Worm (Caenorhabditis elegans): ENCODE data around the gene lido-7.

Gene lido-7

DNA sequence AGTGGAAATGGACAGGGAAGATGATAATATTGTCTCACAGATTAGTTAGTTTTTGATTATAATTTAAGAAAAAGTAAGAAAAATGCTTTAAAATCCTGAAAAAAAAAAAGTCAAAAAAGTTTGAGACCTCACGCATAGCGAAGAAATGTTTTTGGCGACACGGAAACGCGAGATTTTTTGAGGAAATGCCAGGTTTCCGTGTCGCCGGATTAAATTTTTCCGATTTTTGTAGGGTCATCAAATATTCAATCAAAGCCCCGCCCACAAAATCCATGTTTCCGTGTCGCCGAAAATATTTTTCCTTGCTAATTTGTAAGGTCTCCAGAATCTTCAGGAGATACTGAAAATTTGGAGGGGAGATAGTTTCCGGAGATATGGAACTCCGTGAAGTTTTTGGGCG lies 4.2 kb downstream of the lido-7 start:
- peak; percentile 40 for TF ChIP-seq rnt-1 (tag; optimal IDR thresholded peaks at IDR 0.05)
- no peak for TF ChIP-seq nhr-76 (tag; optimal IDR thresholded peaks at IDR 0.05)
- TF ChIP-seq sox-4 (tag; optimal IDR thresholded peaks at IDR 0.05), result no peak
- no peak for TF ChIP-seq efl-1 (optimal IDR thresholded peaks at IDR 0.05)
- peak in 1 of 2 experiments; percentile 72 for TF ChIP-seq efl-1 (GFP tag; optimal IDR thresholded peaks at IDR 0.05 in 1 of 2)
- peak; percentile 44 for TF ChIP-seq nhr-85 (tag)
- TF ChIP-seq egl-13 (tag; optimal IDR thresholded peaks at IDR 0.05), result peak; percentile 33
- TF ChIP-seq fkh-4 (tag; optimal IDR thresholded peaks at IDR 0.05; ENCODE audit: borderline replicate concordance), result peak; percentile 21
- peak; percentile 27 for TF ChIP-seq isw-1 (GFP tag; IDR thresholded peaks at IDR 0.05)
- no peak for TF ChIP-seq hlh-17 (GFP tag; optimal IDR thresholded peaks at IDR 0.05; ENCODE audit: borderline replicate concordance)
- peak; percentile 8 for TF ChIP-seq nhr-47 (tag; optimal IDR thresholded peaks at IDR 0.05)
- TF ChIP-seq unc-98 (GFP tag; IDR thresholded peaks at IDR 0.05), result peak; percentile 62
- TF ChIP-seq ceh-8 (GFP tag; optimal IDR thresholded peaks at IDR 0.05), result no peak
- TF ChIP-seq lir-3 (tag; optimal IDR thresholded peaks at IDR 0.05; ENCODE audit: poor library complexity), result peak; percentile 56

DNA sequence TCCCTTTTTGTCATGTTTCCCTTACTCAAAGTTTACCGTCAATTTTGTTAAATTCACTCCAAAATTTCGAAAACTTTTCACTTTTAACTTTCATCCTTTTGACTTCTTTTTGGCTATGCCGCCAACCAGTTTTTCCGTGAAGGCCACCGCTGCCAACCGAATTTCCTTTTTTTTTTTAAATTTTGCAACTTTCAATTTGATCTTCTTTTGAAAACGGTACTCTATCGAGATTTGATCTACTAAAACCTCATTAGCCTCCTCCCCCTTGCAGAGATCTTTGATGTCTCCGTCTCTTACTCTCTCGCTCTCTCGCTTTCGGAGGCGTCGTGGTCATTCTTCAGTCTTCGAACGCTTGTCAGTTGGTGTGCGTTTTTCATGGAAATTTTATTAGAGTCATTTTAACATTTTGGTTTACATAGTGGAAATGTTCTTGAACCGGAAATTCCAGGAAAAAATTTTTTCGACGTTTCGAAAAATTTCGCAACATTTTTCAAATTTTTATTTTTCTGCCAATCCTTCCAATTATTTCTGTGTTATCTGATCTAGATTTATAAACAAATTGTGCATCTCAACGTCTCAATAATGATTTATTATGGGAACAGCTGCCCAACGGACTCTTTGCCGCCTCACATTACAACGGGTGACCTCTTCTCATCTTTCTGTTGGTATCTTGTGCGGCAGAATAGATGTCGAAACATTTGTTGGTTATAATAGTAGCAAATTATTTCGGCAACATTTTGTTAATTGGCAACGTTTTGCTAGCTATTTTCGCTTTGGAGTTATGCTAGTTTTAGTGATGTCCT lies 6.7 kb downstream of the lido-7 start:
- TF ChIP-seq nhr-85 (tag) (peak; percentile 95), ceh-90 (tag; optimal IDR thresholded peaks at IDR 0.05) (no peak), pqm-1 (tag; optimal IDR thresholded peaks at IDR 0.05) (no peak), sup-37 (GFP tag; optimal IDR thresholded peaks at IDR 0.05) (no peak), egl-27 (tag; optimal IDR thresholded peaks at IDR 0.05) (no peak), unc-98 (GFP tag; IDR thresholded peaks at IDR 0.05) (no peak), tbx-2 (tag; optimal IDR thresholded peaks at IDR 0.05) (no peak), ets-5 (GFP tag; IDR thresholded peaks at IDR 0.05) (no peak), ceh-82 (tag; optimal IDR thresholded peaks at IDR 0.05) (no peak), nhr-71 (tag; optimal IDR thresholded peaks at IDR 0.05) (peak; percentile 65), xbp-1 (tag; optimal IDR thresholded peaks at IDR 0.05) (no peak), dsc-1 (tag; optimal IDR thresholded peaks at IDR 0.05) (no peak), jun-1 (tag; optimal IDR thresholded peaks at IDR 0.05) (no peak), lin-39 (tag; optimal IDR thresholded peaks at IDR 0.05) (peak; percentile 61), vab-15 (tag; optimal IDR thresholded peaks at IDR 0.05) (no peak), lsy-2 (tag; optimal IDR thresholded peaks at IDR 0.05) (peak in 1 of 2 experiments; percentile 17), tlp-1 (tag; optimal IDR thresholded peaks at IDR 0.05) (no peak), nhr-84 (tag; optimal IDR thresholded peaks at IDR 0.05) (no peak), nhr-28 (tag; optimal IDR thresholded peaks at IDR 0.05) (no peak), nhr-76 (tag; optimal IDR thresholded peaks at IDR 0.05) (no peak), C34B4.2 (tag; optimal IDR thresholded peaks at IDR 0.05) (no peak), lin-14 (GFP tag; optimal IDR thresholded peaks at IDR 0.05) (peak; percentile 66), irx-1 (tag; optimal IDR thresholded peaks at IDR 0.05) (no peak), hlh-17 (GFP tag; optimal IDR thresholded peaks at IDR 0.05; ENCODE audit: borderline replicate concordance) (no peak), mab-9 (GFP tag; IDR thresholded peaks at IDR 0.05) (no peak), fkh-8 (tag; optimal IDR thresholded peaks at IDR 0.05) (no peak), ztf-4 (tag; optimal IDR thresholded peaks at IDR 0.05) (no peak), egl-13 (tag; optimal IDR thresholded peaks at IDR 0.05) (no peak), hlh-4 (tag; optimal IDR thresholded peaks at IDR 0.05) (no peak), hpl-2 (GFP tag; optimal IDR thresholded peaks at IDR 0.05) (no peak), C04F5.9 (tag; optimal IDR thresholded peaks at IDR 0.05) (peak; percentile 17), rnt-1 (tag; optimal IDR thresholded peaks at IDR 0.05) (peak; percentile 81), F16B12.6 (tag; optimal IDR thresholded peaks at IDR 0.05) (no peak), nhr-11 (tag; optimal IDR thresholded peaks at IDR 0.05) (no peak), ceh-8 (GFP tag; optimal IDR thresholded peaks at IDR 0.05) (no peak), unc-130 (tag; optimal IDR thresholded peaks at IDR 0.05) (peak; percentile 19), lin-15B (tag; optimal IDR thresholded peaks at IDR 0.05) (no peak), snpc-4 (tag; optimal IDR thresholded peaks at IDR 0.05) (no peak), grh-1 (GFP tag; IDR thresholded peaks at IDR 0.05) (peak; percentile 88), mdl-1 (tag; optimal IDR thresholded peaks at IDR 0.05) (no peak), sptf-1 (tag; optimal IDR thresholded peaks at IDR 0.05) (no peak), ceh-63 (GFP tag; optimal IDR thresholded peaks at IDR 0.05) (no peak), snu-23 (GFP tag; optimal IDR thresholded peaks at IDR 0.05) (peak; percentile 13)

All from whole organism, L1 larva.